Fruit fly (Drosophila melanogaster) whole organism, pupa: Measurements from ENCODE around the gene CG5892.

Experiments used
- CG12605 ChIP-seq: fragments of 200-800 bp; sonication (Bioruptor generic); IDR thresholded peaks from 2 replicates; pipeline ENCODE4 v1.3.6; 2022; ENCODE audit warnings: missing biosample characterization, missing genetic modification characterization
- CG13204 ChIP-seq: fragments of 200-800 bp; sonication (Bioruptor generic); optimal IDR thresholded peaks from 2 replicates; lab custom pipeline; 2018; ENCODE audit warnings: missing biosample characterization, mild to moderate bottlenecking, missing genetic modification characterization, moderate library complexity
- CG17806 ChIP-seq: fragments of 200-800 bp; sonication (Bioruptor generic); optimal IDR thresholded peaks from 2 replicates; lab custom pipeline; 2018; ENCODE audit warnings: missing biosample characterization, mild to moderate bottlenecking, missing genetic modification characterization, moderate library complexity
- CG32121 ChIP-seq: fragments of 200-800 bp; sonication (Bioruptor generic); IDR thresholded peaks from 2 replicates; pipeline ENCODE4 v1.3.6; 2022; ENCODE audit warnings: missing biosample characterization, missing genetic modification characterization
- CG4496 ChIP-seq: fragments of 200-800 bp; sonication (Bioruptor generic); IDR thresholded peaks from 3 replicates; pipeline ENCODE4 v1.3.6; 2022; ENCODE audit warnings: missing biosample characterization, missing genetic modification characterization
- CG8159 ChIP-seq: fragments of 200-800 bp; sonication (Bioruptor generic); optimal IDR thresholded peaks from 3 replicates; lab custom pipeline; 2018; ENCODE audit warnings: missing biosample characterization, mild to moderate bottlenecking, missing genetic modification characterization, moderate library complexity
- CG8301 ChIP-seq: fragments of 200-800 bp; sonication (Bioruptor generic); optimal IDR thresholded peaks from 2 replicates; lab custom pipeline; 2018; ENCODE audit warnings: missing biosample characterization, mild to moderate bottlenecking, missing genetic modification characterization
- CG9948 ChIP-seq: fragments of 200-800 bp; sonication (Bioruptor generic); optimal IDR thresholded peaks from 2 replicates; lab custom pipeline; 2018; ENCODE audit warnings: missing biosample characterization, mild to moderate bottlenecking, missing genetic modification characterization, moderate library complexity
- D1 ChIP-seq: fragments of 200-800 bp; sonication (Bioruptor generic); optimal IDR thresholded peaks from 2 replicates; lab custom pipeline; 2018; ENCODE audit warnings: missing biosample characterization, mild to moderate bottlenecking, missing genetic modification characterization, moderate library complexity
- EcR ChIP-seq: fragments of 200-800 bp; sonication (Bioruptor generic); optimal IDR thresholded peaks from 3 replicates; lab custom pipeline; 2019; ENCODE audit warnings: missing biosample characterization, missing genetic modification characterization, mild to moderate bottlenecking, moderate library complexity, missing genetic modification reagents
- Pif1A ChIP-seq: fragments of 200-800 bp; sonication (Bioruptor generic); optimal IDR thresholded peaks from 3 replicates; lab custom pipeline; 2016; ENCODE audit warnings: missing biosample characterization, missing genetic modification characterization
- Snoo ChIP-seq: fragments of 200-800 bp; sonication (Bioruptor generic); optimal IDR thresholded peaks from 3 replicates; lab custom pipeline; 2017; ENCODE audit warnings: missing biosample characterization, mild to moderate bottlenecking, missing genetic modification characterization, inconsistent platforms
- fd96Ca ChIP-seq: fragments of 200-800 bp; sonication (Bioruptor generic); IDR thresholded peaks from 3 replicates; pipeline ENCODE4 v1.3.6; 2022; ENCODE audit warnings: missing biosample characterization, missing genetic modification characterization

dm6 chr3R:21193742-21194141 lies 48.7 kb upstream of the CG5892 start:
- TF ChIP-seq CG12605 (GFP tag; lab: Robert Waterston, UW): no peak
- TF ChIP-seq CG8159 (tag; lab: Kevin White, UChicago): no peak
- no peak for TF ChIP-seq CG4496 (GFP tag; lab: Robert Waterston, UW)
- TF ChIP-seq EcR (GFP tag; lab: Kevin White, UChicago): no peak
- TF ChIP-seq CG32121: 0 out of 2 replicates have a peak, but pooled peaks have one; percentile 18
- no peak for TF ChIP-seq fd96Ca (GFP tag; lab: Robert Waterston, UW)
- TF ChIP-seq CG8301 (tag; lab: Kevin White, UChicago): no peak
- no peak for TF ChIP-seq CG9948 (tag; lab: Kevin White, UChicago)
- TF ChIP-seq D1 (tag; lab: Kevin White, UChicago): no peak
- TF ChIP-seq CG13204 (GFP tag; lab: Kevin White, UChicago): no peak
- TF ChIP-seq Pif1A: no peak
- TF ChIP-seq CG17806 (tag; lab: Kevin White, UChicago): no peak
- TF ChIP-seq Snoo (tag; lab: Kevin White, UChicago): no peak
